Fruit fly (Drosophila melanogaster): ENCODE results near the gene CG31743.

DNA sequence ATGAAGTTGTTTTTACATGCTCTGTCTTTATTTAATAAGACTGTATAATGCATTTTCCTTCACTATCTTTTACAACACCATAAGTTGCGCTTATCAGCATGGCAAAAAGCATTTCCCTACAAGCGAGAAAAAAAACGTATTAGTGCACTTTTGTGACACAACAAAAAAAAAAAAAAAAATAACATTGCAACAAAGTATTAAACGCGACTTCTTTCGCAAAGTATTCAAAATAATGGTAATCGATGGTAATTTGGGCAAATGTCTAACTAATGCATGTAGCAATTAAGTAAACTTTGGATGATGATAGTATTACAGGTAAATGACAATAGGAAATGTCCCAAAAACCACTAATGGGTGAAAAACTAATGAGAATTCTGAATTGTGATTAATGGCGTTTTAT, 31.4 kb upstream of the CG31743 start:
- no peak for TF ChIP-seq psq (optimal IDR thresholded peaks at IDR 0.05)
- TF ChIP-seq usp (GFP tag; optimal IDR thresholded peaks at IDR 0.05): no peak
- TF ChIP-seq Dll (optimal IDR thresholded peaks at IDR 0.05): no peak
- no peak for TF ChIP-seq EcR (GFP tag; optimal IDR thresholded peaks at IDR 0.05)
- TF ChIP-seq pan (optimal IDR thresholded peaks at IDR 0.05): no peak
- no peak for TF ChIP-seq CG8478 (optimal IDR thresholded peaks at IDR 0.05)

Data from whole organism.